Fruit fly (Drosophila melanogaster) whole organism, embryonic: Measurements from ENCODE around the gene Ufd1.

Source experiments
- Abd-B ChIP-seq: fragments of 200-800 bp; sonication (Bioruptor generic); optimal IDR thresholded peaks from 2 replicates; lab custom pipeline; 2018; ENCODE audit warnings: missing biosample characterization, mild to moderate bottlenecking, missing genetic modification characterization, moderate library complexity
- B-H2 ChIP-seq: fragments of 200-800 bp; sonication (Bioruptor generic); optimal IDR thresholded peaks from 2 replicates; lab custom pipeline; 2018; ENCODE audit warnings: missing biosample characterization, mild to moderate bottlenecking, missing genetic modification characterization
- Bgb ChIP-seq: fragments of 200-800 bp; sonication (Bioruptor generic); IDR thresholded peaks from 2 replicates; pipeline ENCODE4 v1.3.6; 2022; ENCODE audit warnings: missing biosample characterization, missing genetic modification characterization; ENCODE audit not compliant: partially characterized antibody
- C15 ChIP-seq: fragments of 200-800 bp; sonication (Bioruptor generic); IDR thresholded peaks from 3 replicates; pipeline ENCODE4 v1.3.6; 2022; ENCODE audit warnings: missing biosample characterization, missing genetic modification characterization
- CG10979 ChIP-seq: fragments of 200-800 bp; sonication (Bioruptor generic); optimal IDR thresholded peaks from 2 replicates; lab custom pipeline; 2018; ENCODE audit warnings: missing biosample characterization, mild to moderate bottlenecking, missing genetic modification characterization, moderate library complexity
- CG11504 ChIP-seq: fragments of 200-800 bp; sonication (Bioruptor generic); optimal IDR thresholded peaks from 3 replicates; lab custom pipeline; 2019; ENCODE audit warnings: missing biosample characterization, mild to moderate bottlenecking, missing genetic modification characterization, moderate library complexity
- CG12219 ChIP-seq: fragments of 200-800 bp; sonication (Bioruptor generic); optimal IDR thresholded peaks from 3 replicates; lab custom pipeline; 2018; ENCODE audit warnings: missing biosample characterization, mild to moderate bottlenecking, missing genetic modification characterization
- CG14014 ChIP-seq: fragments of 200-800 bp; sonication (Bioruptor generic); IDR thresholded peaks from 2 replicates; pipeline ENCODE4 v1.3.6; 2022; ENCODE audit warnings: missing biosample characterization, missing genetic modification characterization
- CG15479 ChIP-seq: fragments of 200-800 bp; sonication (Bioruptor generic); optimal IDR thresholded peaks from 3 replicates; lab custom pipeline; 2019; ENCODE audit warnings: missing biosample characterization, mild to moderate bottlenecking, missing genetic modification characterization, moderate library complexity
- CG18262 ChIP-seq: fragments of 200-800 bp; optimal IDR thresholded peaks from 3 replicates; lab custom pipeline; 2019; ENCODE audit warnings: missing biosample characterization, mild to moderate bottlenecking, missing genetic modification characterization, moderate library complexity
- CG2120 ChIP-seq: fragments of 200-800 bp; sonication (Bioruptor generic); optimal IDR thresholded peaks from 3 replicates; lab custom pipeline; 2016; ENCODE audit warnings: missing biosample characterization, missing genetic modification characterization
- CG34224 ChIP-seq: fragments of 200-800 bp; sonication (Bioruptor generic); IDR thresholded peaks from 3 replicates; pipeline ENCODE4 v1.3.6; 2022; ENCODE audit warnings: missing biosample characterization, missing genetic modification characterization; ENCODE audit not compliant: partially characterized antibody
- CG5180 ChIP-seq: fragments of 200-800 bp; sonication (Bioruptor generic); optimal IDR thresholded peaks from 3 replicates; lab custom pipeline; 2017; ENCODE audit warnings: missing biosample characterization, missing genetic modification characterization, mild to moderate bottlenecking, moderate library complexity, missing genetic modification reagents
- CG6791 ChIP-seq: fragments of 200-800 bp; sonication (Bioruptor generic); IDR thresholded peaks from 3 replicates; pipeline ENCODE4 v1.3.6; 2022; ENCODE audit warnings: missing biosample characterization, missing genetic modification characterization; ENCODE audit not compliant: partially characterized antibody
- CkIIα-i1 ChIP-seq: fragments of 200-800 bp; sonication (Bioruptor generic); IDR thresholded peaks from 2 replicates; pipeline ENCODE4 v1.3.6; 2022; ENCODE audit warnings: missing biosample characterization, missing genetic modification characterization
- Dref ChIP-seq: fragments of 200-800 bp; sonication (Bioruptor generic); IDR thresholded peaks from 2 replicates; pipeline ENCODE4 v1.3.6; 2022; ENCODE audit warnings: missing biosample characterization, missing genetic modification characterization
- Ets97D ChIP-seq: fragments of 200-800 bp; sonication (Bioruptor generic); optimal IDR thresholded peaks from 3 replicates; lab custom pipeline; 2016; ENCODE audit warnings: missing biosample characterization, missing genetic modification characterization
- Fer1 ChIP-seq: fragments of 200-800 bp; sonication (Bioruptor generic); optimal IDR thresholded peaks from 2 replicates; lab custom pipeline; 2017; ENCODE audit warnings: missing biosample characterization, mild to moderate bottlenecking, missing genetic modification characterization
- HmgZ ChIP-seq: fragments of 200-800 bp; sonication (Bioruptor generic); optimal IDR thresholded peaks from 2 replicates; lab custom pipeline; 2018; ENCODE audit warnings: missing biosample characterization, mild to moderate bottlenecking, missing genetic modification characterization
- MESR4 ChIP-seq: fragments of 200-800 bp; sonication (Bioruptor generic); optimal IDR thresholded peaks from 2 replicates; lab custom pipeline; 2018; ENCODE audit warnings: missing biosample characterization, mild to moderate bottlenecking, missing genetic modification characterization, moderate library complexity
- Med ChIP-seq: fragments of 200-800 bp; sonication (Bioruptor generic); peaks from one replicate; lab custom pipeline; 2016; ENCODE audit warnings: missing biosample characterization, missing genetic modification characterization, mild to moderate bottlenecking, inconsistent platforms, moderate library complexity
- Meics ChIP-seq: fragments of 200-800 bp; sonication (Bioruptor generic); optimal IDR thresholded peaks from 2 replicates; lab custom pipeline; 2017; ENCODE audit warnings: missing biosample characterization, mild to moderate bottlenecking, missing genetic modification characterization
- Sox100B ChIP-seq: fragments of 200-800 bp; sonication (Bioruptor generic); optimal IDR thresholded peaks from 3 replicates; lab custom pipeline; 2018; ENCODE audit warnings: missing biosample characterization, mild to moderate bottlenecking, missing genetic modification characterization
- Sry-β ChIP-seq: fragments of 200-800 bp; sonication (Bioruptor generic); optimal IDR thresholded peaks from 2 replicates; lab custom pipeline; 2018; ENCODE audit warnings: missing biosample characterization, mild to moderate bottlenecking, missing genetic modification characterization, moderate library complexity
- Ssrp ChIP-seq: fragments of 200-800 bp; sonication (Bioruptor generic); optimal IDR thresholded peaks from 2 replicates; lab custom pipeline; 2018; ENCODE audit warnings: missing biosample characterization, mild to moderate bottlenecking, missing genetic modification characterization, moderate library complexity
- Trl ChIP-seq, 3 experiments: fragments of >200 bp in 2 of 3; fragments of 200-800 bp in 1 of 3; sonication (Bioruptor generic) in 1 of 3; optimal IDR thresholded peaks; 2 replicates in 1 of 3; 3 replicates in 2 of 3; lab custom pipeline; 2016 to 2017; ENCODE audit warnings: missing biosample characterization in 1 of 3, missing genetic modification characterization in 1 of 3
- ato ChIP-seq: fragments of 200-800 bp; sonication (Bioruptor generic); IDR thresholded peaks from 2 replicates; pipeline ENCODE4 v1.3.6; 2022; ENCODE audit warnings: missing biosample characterization, missing genetic modification characterization; ENCODE audit not compliant: partially characterized antibody
- az2 ChIP-seq: fragments of 200-800 bp; sonication (Bioruptor generic); optimal IDR thresholded peaks from 3 replicates; lab custom pipeline; 2016; ENCODE audit warnings: missing biosample characterization, missing genetic modification characterization
- cad ChIP-seq: fragments of >200 bp; optimal IDR thresholded peaks from 2 replicates; lab custom pipeline; 2017; ENCODE audit warnings: missing biosample characterization, missing genetic modification characterization
- dan ChIP-seq: fragments of 200-800 bp; sonication (Bioruptor generic); IDR thresholded peaks from 2 replicates; pipeline ENCODE4 v1.3.6; 2022; ENCODE audit warnings: missing biosample characterization, missing genetic modification characterization
- exex ChIP-seq: fragments of 200-800 bp; sonication (Bioruptor generic); optimal IDR thresholded peaks from 4 replicates; lab custom pipeline; 2018; ENCODE audit warnings: missing biosample characterization, mild to moderate bottlenecking, missing genetic modification characterization, moderate library complexity
- fd3F ChIP-seq: fragments of 200-800 bp; sonication (Bioruptor generic); optimal IDR thresholded peaks from 2 replicates; lab custom pipeline; 2018; ENCODE audit warnings: missing biosample characterization, mild to moderate bottlenecking, missing genetic modification characterization, moderate library complexity
- fru ChIP-seq: fragments of >200 bp; optimal IDR thresholded peaks from 2 replicates; lab custom pipeline; 2017
- gfzf ChIP-seq: fragments of 200-800 bp; sonication (Bioruptor generic); optimal IDR thresholded peaks from 2 replicates; lab custom pipeline; 2016; ENCODE audit warnings: missing biosample characterization, mild to moderate bottlenecking, missing genetic modification characterization, moderate library complexity
- hbn ChIP-seq: fragments of 200-800 bp; sonication (Bioruptor generic); IDR thresholded peaks from 2 replicates; pipeline ENCODE4 v1.3.6; 2022; ENCODE audit warnings: missing biosample characterization, missing genetic modification characterization; ENCODE audit not compliant: partially characterized antibody
- jigr1 ChIP-seq: fragments of 200-800 bp; sonication (Bioruptor generic); IDR thresholded peaks from 3 replicates; pipeline ENCODE4 v1.3.6; 2022; ENCODE audit warnings: missing biosample characterization, missing genetic modification characterization
- klu ChIP-seq: fragments of 200-800 bp; sonication (Bioruptor generic); IDR thresholded peaks from 2 replicates; pipeline ENCODE4 v1.3.6; 2022; ENCODE audit warnings: missing biosample characterization, missing genetic modification characterization
- lola ChIP-seq, 3 experiments: fragments of >200 bp in 2 of 3; fragments of 200-800 bp in 1 of 3; sonication (Bioruptor generic) in 1 of 3; optimal IDR thresholded peaks; 2 replicates each; lab custom pipeline; 2017 to 2019; ENCODE audit warnings: missing biosample characterization in 3 of 3, missing genetic modification characterization in 3 of 3, mild to moderate bottlenecking in 1 of 3, moderate library complexity in 1 of 3
- org-1 ChIP-seq: fragments of 200-800 bp; sonication (Bioruptor generic); optimal IDR thresholded peaks from 2 replicates; lab custom pipeline; 2017; ENCODE audit warnings: missing biosample characterization, missing genetic modification characterization
- stc ChIP-seq: fragments of 200-800 bp; sonication (Bioruptor generic); IDR thresholded peaks from 2 replicates; pipeline ENCODE4 v1.3.6; 2022; ENCODE audit warnings: missing biosample characterization, missing genetic modification characterization
- sug ChIP-seq: fragments of 200-800 bp; optimal IDR thresholded peaks from 2 replicates; lab custom pipeline; 2019; ENCODE audit warnings: missing biosample characterization, mild to moderate bottlenecking, missing genetic modification characterization, moderate library complexity
- tna ChIP-seq: fragments of 200-800 bp; sonication (Bioruptor generic); IDR thresholded peaks from 2 replicates; pipeline ENCODE4 v1.3.6; 2022; ENCODE audit warnings: missing biosample characterization, missing genetic modification characterization; ENCODE audit not compliant: partially characterized antibody
- unc-4 ChIP-seq: fragments of 200-800 bp; sonication (Bioruptor generic); IDR thresholded peaks from 2 replicates; pipeline ENCODE4 v1.3.6; 2022; ENCODE audit warnings: missing biosample characterization, missing genetic modification characterization; ENCODE audit not compliant: partially characterized antibody
- vvl ChIP-seq: fragments of 200-800 bp; sonication (Bioruptor generic); IDR thresholded peaks from 2 replicates; pipeline ENCODE4 v1.3.6; 2022; ENCODE audit warnings: missing biosample characterization, missing genetic modification characterization
- z ChIP-seq: fragments of 200-800 bp; sonication (Bioruptor generic); IDR thresholded peaks from 3 replicates; pipeline ENCODE4 v1.3.6; 2022; ENCODE audit warnings: missing biosample characterization, missing genetic modification characterization
- zen2 ChIP-seq: fragments of 200-800 bp; sonication (Bioruptor generic); IDR thresholded peaks from 3 replicates; pipeline ENCODE4 v1.3.6; 2022; ENCODE audit warnings: missing biosample characterization, missing genetic modification characterization; ENCODE audit not compliant: partially characterized antibody
- zfh2 ChIP-seq: fragments of 200-800 bp; sonication (Bioruptor generic); optimal IDR thresholded peaks from 2 replicates; lab custom pipeline; 2016; ENCODE audit warnings: missing biosample characterization, missing genetic modification characterization

The Ufd1 gene

DNA sequence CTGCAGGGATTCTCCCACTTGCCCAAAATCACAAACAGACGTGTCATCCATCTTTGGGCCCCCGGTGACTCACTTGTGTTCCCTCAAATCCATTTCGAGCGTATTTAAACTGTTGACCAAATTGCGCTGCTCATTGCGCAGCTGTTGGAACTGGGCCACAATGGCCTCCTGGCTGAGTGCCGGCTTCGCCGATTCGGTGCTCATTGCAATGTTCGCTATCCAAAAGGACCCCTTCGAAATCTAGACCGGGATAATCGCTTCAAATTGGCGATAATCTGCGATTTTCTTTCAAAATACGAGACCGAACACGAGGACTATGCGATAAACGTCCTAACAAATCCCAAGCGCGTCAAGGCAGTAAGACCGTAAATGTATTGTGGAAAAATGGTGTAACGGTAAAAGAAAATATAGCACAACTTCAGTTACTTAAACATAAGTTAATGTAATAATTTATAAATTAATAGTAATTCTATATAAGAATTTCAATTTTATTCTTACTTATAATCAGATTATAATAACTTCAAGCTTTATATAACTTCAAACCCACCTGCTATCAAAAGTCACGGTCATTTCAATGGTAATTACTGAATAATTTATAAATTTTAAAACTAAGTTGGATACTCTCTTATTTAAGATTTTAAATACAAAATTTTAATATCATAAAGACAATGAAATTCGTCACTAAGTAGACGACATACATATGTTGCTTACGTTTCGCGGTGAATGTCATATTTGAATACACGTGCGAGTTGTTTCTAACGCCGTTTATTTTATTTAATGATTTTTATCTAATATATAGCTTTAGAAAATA lies 48.8 kb downstream of the Ufd1 start, which contains the start of the genes Pfdn2 and Noc1 (continued):
- TF ChIP-seq Bgb: no peak; the same call in 1 of the 2 replicates
- TF ChIP-seq CG10979 (tag; lab: Kevin White, UChicago): peak; percentile 33
- TF ChIP-seq CG11504 (tag; lab: Kevin White, UChicago): no peak
- peak; percentile 86 for TF ChIP-seq MESR4
- peak; percentile 61 for TF ChIP-seq az2
- TF ChIP-seq tna (GFP tag; lab: Robert Waterston, UW): no peak
- TF ChIP-seq B-H2 (GFP tag; lab: Kevin White, UChicago): peak; percentile 29
- TF ChIP-seq Ssrp (tag; lab: Kevin White, UChicago): peak; percentile 70
- no peak for TF ChIP-seq Abd-B
- no peak for TF ChIP-seq CG5180 (GFP tag; lab: Kevin White, UChicago)
- TF ChIP-seq jigr1: 0 out of 3 replicates have a peak, but pooled peaks have one; percentile 27
- no peak for TF ChIP-seq ato (GFP tag; lab: Robert Waterston, UW)
- no peak for TF ChIP-seq fru (lab: Kevin White, UChicago)
- no peak for TF ChIP-seq Trl (optimal IDR thresholded peaks at IDR 0.05; lab: Kevin White, UChicago)
- TF ChIP-seq Trl (GFP tag; optimal IDR thresholded peaks at IDR 0.05; lab: Kevin White, UChicago): peak; percentile 32
- no peak for TF ChIP-seq dan (GFP tag; lab: Robert Waterston, UW)
- TF ChIP-seq Meics: peak; percentile 100
- no peak for TF ChIP-seq Fer1 (GFP tag; lab: Kevin White, UChicago)
- TF ChIP-seq zen2 (GFP tag; lab: Robert Waterston, UW): no peak
- 0 out of 2 replicates have a peak, but pooled peaks have one; percentile 30 for TF ChIP-seq hbn (GFP tag; lab: Robert Waterston, UW)
- TF ChIP-seq HmgZ (tag; lab: Kevin White, UChicago): peak; percentile 36
- TF ChIP-seq CG2120: peak; percentile 70
- TF ChIP-seq CG34224 (GFP tag; lab: Robert Waterston, UW): no peak
- no peak for TF ChIP-seq z (GFP tag; lab: Robert Waterston, UW)
- TF ChIP-seq cad: no peak
- peak; percentile 69 for TF ChIP-seq gfzf (GFP tag; lab: Kevin White, UChicago)
- TF ChIP-seq Dref (GFP tag; lab: Robert Waterston, UW): no peak
- peak in 1 of 3 experiments; percentile 61 for TF ChIP-seq lola (GFP tag; optimal IDR thresholded peaks at IDR 0.05; lab: Kevin White, UChicago)
- TF ChIP-seq fd3F: peak; percentile 53
- TF ChIP-seq sug (tag; lab: Kevin White, UChicago): peak; percentile 58
- TF ChIP-seq Sry-β (GFP tag; lab: Kevin White, UChicago): no peak
- TF ChIP-seq CG6791 (GFP tag; lab: Robert Waterston, UW): no peak
- no peak for TF ChIP-seq CkIIα-i1 (GFP tag; lab: Robert Waterston, UW)
- TF ChIP-seq CG15479 (GFP tag; lab: Kevin White, UChicago): peak; percentile 6
- TF ChIP-seq CG18262 (tag; lab: Kevin White, UChicago): peak; percentile 66
- no peak for TF ChIP-seq unc-4 (GFP tag; lab: Robert Waterston, UW)
- no peak for TF ChIP-seq org-1 (GFP tag; lab: Kevin White, UChicago)
- no peak for TF ChIP-seq exex (tag; lab: Kevin White, UChicago)
- TF ChIP-seq C15 (GFP tag; lab: Robert Waterston, UW): 0 out of 3 replicates have a peak, but pooled peaks have one; percentile 18
- no peak for TF ChIP-seq CG12219 (GFP tag; lab: Kevin White, UChicago)
- peak; percentile 43; the same call in 1 of the 2 replicates for TF ChIP-seq CG14014 (GFP tag; lab: Robert Waterston, UW)
- 0 out of 2 replicates have a peak, but pooled peaks have one; percentile 25 for TF ChIP-seq stc (GFP tag; lab: Robert Waterston, UW)
- TF ChIP-seq klu (GFP tag; lab: Robert Waterston, UW): no peak
- TF ChIP-seq zfh2 (GFP tag; lab: Kevin White, UChicago): peak; percentile 27
- TF ChIP-seq vvl (GFP tag; lab: Robert Waterston, UW): peak; percentile 26; the same call in 1 of the 2 replicates
- peak; percentile 76 for TF ChIP-seq Med
- TF ChIP-seq Ets97D (GFP tag; lab: Kevin White, UChicago): no peak
- no peak for TF ChIP-seq Sox100B (GFP tag; lab: Kevin White, UChicago)
